Worm (Caenorhabditis elegans): Measurements from ENCODE around the gene mog-2.
A peak's percentile ranks its signal among the peaks of the same experiment; 100 is the strongest.

mog-2 gene

DNA sequence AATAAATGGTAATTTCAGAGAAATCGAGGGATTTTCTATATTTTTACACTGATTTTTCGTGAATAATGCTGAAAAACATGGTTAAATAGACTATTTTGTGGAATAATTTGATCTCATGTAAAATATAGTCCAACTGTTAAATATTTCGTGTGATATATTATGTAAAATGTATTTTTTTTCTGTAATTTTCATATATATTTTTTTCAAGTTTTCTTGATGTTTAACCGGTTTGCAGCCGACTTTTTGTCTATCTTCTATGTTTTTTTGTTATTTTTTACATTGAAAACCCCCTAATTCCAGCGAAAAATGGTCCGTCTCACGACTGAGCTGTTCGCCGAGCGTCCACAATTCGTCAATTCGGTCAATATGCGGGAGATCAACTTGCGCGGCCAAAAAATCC lies at the start of gene mog-2:
Gene mog-2, plus strand, starts transcription at position 301 of the 400 bp plus-strand sequence.
- no peak for TF ChIP-seq efl-1 (optimal IDR thresholded peaks at IDR 0.05)
- TF ChIP-seq efl-1 (GFP tag; optimal IDR thresholded peaks at IDR 0.05 in 1 of 2), result peak in 1 of 2 experiments; percentile 21
- no peak for TF ChIP-seq pqm-1 (tag; optimal IDR thresholded peaks at IDR 0.05)
- no peak for TF ChIP-seq aly-2 (tag; optimal IDR thresholded peaks at IDR 0.05)

- TF ChIP-seq nhr-71 (tag; optimal IDR thresholded peaks at IDR 0.05) (no peak), elt-3 (tag; optimal IDR thresholded peaks at IDR 0.05) (no peak), snpc-4 (tag; optimal IDR thresholded peaks at IDR 0.05) (no peak), skn-1 (tag; optimal IDR thresholded peaks at IDR 0.05) (no peak), swsn-7 (tag; optimal IDR thresholded peaks at IDR 0.05) (no peak), C34B4.2 (tag; optimal IDR thresholded peaks at IDR 0.05) (no peak), unc-98 (GFP tag; IDR thresholded peaks at IDR 0.05) (no peak), lir-3 (tag; optimal IDR thresholded peaks at IDR 0.05; ENCODE audit: poor library complexity) (no peak), Y116A8C.19 (tag; optimal IDR thresholded peaks at IDR 0.05; ENCODE audit: borderline replicate concordance) (no peak)
These were observed 48.4 kb upstream of the mog-2 start, which contains the start of gene npr-42 for ce11 chrII:4275637-4276252. TSS of gene npr-42 (plus strand) at chrII:4276202.

- TF ChIP-seq C16A3.4 (tag; optimal IDR thresholded peaks at IDR 0.05), result no peak
- TF ChIP-seq efl-3 (GFP tag; optimal IDR thresholded peaks at IDR 0.05), result no peak
- TF ChIP-seq nhr-85 (tag), result no peak
These were observed 47.2 kb upstream of the mog-2 start for ce11 chrII:4276924-4277323.

DNA sequence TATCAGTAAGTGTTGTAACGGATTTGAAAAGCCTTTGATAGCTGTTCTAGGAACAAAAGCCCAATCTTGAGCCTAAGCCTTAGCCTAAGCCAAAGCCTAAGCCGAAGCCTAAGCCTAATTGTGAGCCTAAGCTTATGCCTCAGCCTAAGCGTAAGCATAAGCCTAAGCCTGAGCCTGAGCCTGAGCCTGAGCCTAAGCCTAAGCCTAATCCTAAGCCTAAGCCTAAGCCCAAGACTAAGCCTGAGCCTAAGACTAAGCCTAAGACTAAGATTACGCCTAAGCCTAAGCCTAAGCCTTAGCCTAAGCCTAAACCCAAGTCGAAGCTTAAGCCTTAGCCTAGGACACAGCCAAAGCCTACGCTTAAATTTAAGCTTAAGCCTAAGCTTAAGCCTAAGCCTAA lies 46.5 kb upstream of the mog-2 start:
- TF ChIP-seq unc-30 (tag; optimal IDR thresholded peaks at IDR 0.05) (no peak), jun-1 (tag; optimal IDR thresholded peaks at IDR 0.05) (no peak), efl-3 (GFP tag; optimal IDR thresholded peaks at IDR 0.05) (no peak), grh-1 (GFP tag; IDR thresholded peaks at IDR 0.05) (no peak), rnt-1 (tag; optimal IDR thresholded peaks at IDR 0.05) (no peak), ceh-63 (GFP tag; optimal IDR thresholded peaks at IDR 0.05) (no peak), aha-1 (tag; optimal IDR thresholded peaks at IDR 0.05) (no peak), nhr-19 (GFP tag; conservative IDR thresholded peaks at IDR 0.05) (no peak), ceh-82 (tag; optimal IDR thresholded peaks at IDR 0.05) (no peak), nhr-71 (tag; optimal IDR thresholded peaks at IDR 0.05) (no peak), Y116A8C.19 (tag; optimal IDR thresholded peaks at IDR 0.05; ENCODE audit: borderline replicate concordance) (no peak), dsc-1 (tag; optimal IDR thresholded peaks at IDR 0.05) (no peak), C16A3.4 (tag; optimal IDR thresholded peaks at IDR 0.05) (no peak), lin-35 (GFP tag; optimal IDR thresholded peaks at IDR 0.05) (no peak), unc-62 (GFP tag; optimal IDR thresholded peaks at IDR 0.05) (no peak), nhr-90 (tag; optimal IDR thresholded peaks at IDR 0.05; ENCODE audit: poor library complexity) (no peak), unc-130 (tag; optimal IDR thresholded peaks at IDR 0.05) (no peak), unc-86 (tag; optimal IDR thresholded peaks at IDR 0.05) (no peak), swsn-7 (tag; optimal IDR thresholded peaks at IDR 0.05) (no peak)

- no peak for TF ChIP-seq lin-35 (GFP tag; optimal IDR thresholded peaks at IDR 0.05)
- no peak for TF ChIP-seq C16A3.4 (tag; optimal IDR thresholded peaks at IDR 0.05)
- no peak for TF ChIP-seq vab-15 (tag; optimal IDR thresholded peaks at IDR 0.05)
- TF ChIP-seq blmp-1 (tag; optimal IDR thresholded peaks at IDR 0.05), result peak; percentile 75
- TF ChIP-seq unc-130 (tag; optimal IDR thresholded peaks at IDR 0.05), result no peak
- TF ChIP-seq ztf-4 (tag; optimal IDR thresholded peaks at IDR 0.05), result no peak
- no peak for TF ChIP-seq dpl-1 (GFP tag; optimal IDR thresholded peaks at IDR 0.05)
These were observed 42.4 kb upstream of the mog-2 start, which contains the start of gene C01F1.5 for ce11 chrII:4281743-4282142. TSS of gene C01F1.5 (minus strand) at chrII:4281845.
